Worm (Caenorhabditis elegans) whole organism, L4/young adult: Measurements from ENCODE around the gene decr-1.3.

ENCODE experiments used
- dao-5 ChIP-seq: sonication (generic microtip); optimal IDR thresholded peaks from 2 replicates; lab custom pipeline; 2016; ENCODE audit warnings: missing genotype, missing genetic modification characterization, moderate library complexity, missing compliant biosample characterization
- him-1 ChIP-seq: sonication (generic microtip); optimal IDR thresholded peaks from 2 replicates; lab custom pipeline; 2016; ENCODE audit warnings: missing genotype, missing genetic modification reagents, missing genetic modification characterization, missing compliant biosample characterization

- TF ChIP-seq dao-5 (tag; lab: Kevin White, UChicago) (no peak), him-1 (no peak)
Observed at ce11 chrII:8144543-8144942, 28.8 kb downstream of the decr-1.3 start, which contains the start of gene F10B5.2.
